Fruit fly (Drosophila melanogaster) whole organism, wandering third instar larva: Measurements from ENCODE around the gene CG15818.

Source experiments
- CG9705 ChIP-seq: fragments of 200-800 bp; sonication (Bioruptor generic); optimal IDR thresholded peaks from 2 replicates; lab custom pipeline; 2018; ENCODE audit warnings: missing biosample characterization, mild to moderate bottlenecking, missing genetic modification characterization
- Dif ChIP-seq: fragments of 200-275, 200-300 bp; sonication (Bioruptor generic); optimal IDR thresholded peaks from 2 replicates; lab custom pipeline; 2018; ENCODE audit warnings: missing biosample characterization, missing genetic modification characterization; ENCODE audit not compliant: partially characterized antibody

dm6 chr2L:7420305-7421287, 9.9 kb downstream of the CG15818 start:
- TF ChIP-seq CG9705: no peak
- no peak for TF ChIP-seq Dif
